Fruit fly (Drosophila melanogaster) whole organism, embryonic: ENCODE measurements around the gene Jhbp5.
A peak's percentile ranks its signal among the peaks of the same experiment; 100 is the strongest.

Experiments used
- ATbp ChIP-seq: fragments of 200-800 bp; sonication (Bioruptor generic); optimal IDR thresholded peaks from 2 replicates; lab custom pipeline; 2017; ENCODE audit warnings: missing biosample characterization, mild to moderate bottlenecking, missing genetic modification characterization, missing genetic modification reagents
- Awh ChIP-seq: fragments of 200-800 bp; sonication (Bioruptor generic); IDR thresholded peaks from 2 replicates; pipeline ENCODE4, ENCODE4 v1.3.6; 2022; ENCODE audit warnings: missing biosample characterization, missing genetic modification characterization
- B-H2 ChIP-seq: fragments of 200-800 bp; sonication (Bioruptor generic); optimal IDR thresholded peaks from 2 replicates; lab custom pipeline; 2018; ENCODE audit warnings: missing biosample characterization, mild to moderate bottlenecking, missing genetic modification characterization
- Bdp1 ChIP-seq: fragments of 200-800 bp; sonication (Bioruptor generic); optimal IDR thresholded peaks from 3 replicates; lab custom pipeline; 2016; ENCODE audit warnings: missing biosample characterization, missing genetic modification characterization
- CG10147 ChIP-seq: fragments of 200-800 bp; sonication (Bioruptor generic); optimal IDR thresholded peaks from 2 replicates; lab custom pipeline; 2019; ENCODE audit warnings: missing biosample characterization, mild to moderate bottlenecking, missing genetic modification characterization, moderate library complexity
- CG10267 ChIP-seq: fragments of 200-800 bp; sonication (Bioruptor generic); optimal IDR thresholded peaks from 2 replicates; lab custom pipeline; 2018; ENCODE audit warnings: missing biosample characterization, mild to moderate bottlenecking, missing genetic modification characterization, moderate library complexity
- CG10274 ChIP-seq: fragments of 200-800 bp; sonication (Bioruptor generic); optimal IDR thresholded peaks from 3 replicates; lab custom pipeline; 2017; ENCODE audit warnings: missing biosample characterization, mild to moderate bottlenecking, missing genetic modification characterization
- CG10321 ChIP-seq: fragments of 200-800 bp; sonication (Bioruptor generic); IDR thresholded peaks from 2 replicates; pipeline ENCODE4 v1.3.6; 2022; ENCODE audit warnings: missing biosample characterization, missing genetic modification characterization
- CG11085 ChIP-seq: fragments of 200-800 bp; sonication (Bioruptor generic); IDR thresholded peaks from 2 replicates; pipeline ENCODE4 v1.3.6; 2022; ENCODE audit warnings: missing biosample characterization, missing genetic modification characterization
- CG11398 ChIP-seq: fragments of 200-800 bp; sonication (Bioruptor generic); optimal IDR thresholded peaks from 2 replicates; lab custom pipeline; 2016; ENCODE audit warnings: missing biosample characterization, missing genetic modification characterization
- CG11504 ChIP-seq: fragments of 200-800 bp; sonication (Bioruptor generic); optimal IDR thresholded peaks from 3 replicates; lab custom pipeline; 2019; ENCODE audit warnings: missing biosample characterization, mild to moderate bottlenecking, missing genetic modification characterization, moderate library complexity
- CG13123 ChIP-seq: fragments of 200-800 bp; sonication (Bioruptor generic); optimal IDR thresholded peaks from 2 replicates; lab custom pipeline; 2016; ENCODE audit warnings: missing biosample characterization, missing genetic modification characterization
- CG13287 ChIP-seq: fragments of 200-800 bp; sonication (Bioruptor generic); IDR thresholded peaks from 2 replicates; pipeline ENCODE4 v1.3.6; 2022; ENCODE audit warnings: missing biosample characterization, missing genetic modification characterization; ENCODE audit not compliant: partially characterized antibody
- CG13624 ChIP-seq: fragments of 200-800 bp; sonication (Bioruptor generic); optimal IDR thresholded peaks from 2 replicates; lab custom pipeline; 2016; ENCODE audit warnings: missing biosample characterization, missing genetic modification characterization
- CG14710 ChIP-seq: fragments of 200-800 bp; sonication (Bioruptor generic); optimal IDR thresholded peaks from 3 replicates; lab custom pipeline; 2019; ENCODE audit warnings: missing biosample characterization, mild to moderate bottlenecking, missing genetic modification characterization, moderate library complexity
- CG17328 ChIP-seq: fragments of 200-800 bp; sonication (Bioruptor generic); IDR thresholded peaks from 2 replicates; pipeline ENCODE4 v1.3.6; 2022; ENCODE audit warnings: missing biosample characterization, missing genetic modification characterization
- CG17361 ChIP-seq: fragments of 200-800 bp; sonication (Bioruptor generic); IDR thresholded peaks from 3 replicates; pipeline ENCODE4 v1.3.6; 2022; ENCODE audit warnings: missing biosample characterization, missing genetic modification characterization
- CG17802 ChIP-seq: fragments of 200-800 bp; sonication (Bioruptor generic); optimal IDR thresholded peaks from 2 replicates; lab custom pipeline; 2018; ENCODE audit warnings: missing biosample characterization, mild to moderate bottlenecking, missing genetic modification characterization, moderate library complexity
- CG3163 ChIP-seq: fragments of 200-800 bp; sonication (Bioruptor generic); optimal IDR thresholded peaks from 3 replicates; lab custom pipeline; 2016; ENCODE audit warnings: missing biosample characterization, missing genetic modification characterization
- CG32767 ChIP-seq: fragments of 200-800 bp; sonication (Bioruptor generic); IDR thresholded peaks from 2 replicates; pipeline ENCODE4 v1.3.6; 2022; ENCODE audit warnings: missing biosample characterization, missing genetic modification characterization
- CG4820 ChIP-seq: fragments of 200-800 bp; sonication (Bioruptor generic); optimal IDR thresholded peaks from 3 replicates; lab custom pipeline; 2016; ENCODE audit warnings: missing biosample characterization, missing genetic modification characterization
- CG8359 ChIP-seq: fragments of 200-800 bp; sonication (Bioruptor generic); optimal IDR thresholded peaks from 2 replicates; lab custom pipeline; 2017; ENCODE audit warnings: missing biosample characterization, mild to moderate bottlenecking, missing genetic modification characterization, borderline replicate concordance
- CG9437 ChIP-seq: fragments of 200-800 bp; sonication (Bioruptor generic); optimal IDR thresholded peaks from 2 replicates; lab custom pipeline; 2018; ENCODE audit warnings: missing biosample characterization, mild to moderate bottlenecking, missing genetic modification characterization
- CG9817 ChIP-seq: fragments of 200-800 bp; sonication (Bioruptor generic); optimal IDR thresholded peaks from 2 replicates; lab custom pipeline; 2018; ENCODE audit warnings: missing biosample characterization, mild to moderate bottlenecking, missing genetic modification characterization, moderate library complexity
- CG9876 ChIP-seq: fragments of 200-800 bp; sonication (Bioruptor generic); optimal IDR thresholded peaks from 2 replicates; lab custom pipeline; 2016; ENCODE audit warnings: missing biosample characterization, missing genetic modification characterization
- Ets65A ChIP-seq: fragments of 200-800 bp; sonication (Bioruptor generic); peaks from one replicate; lab custom pipeline; 2016; ENCODE audit warnings: missing biosample characterization, missing genetic modification characterization
- Ets97D ChIP-seq: fragments of 200-800 bp; sonication (Bioruptor generic); optimal IDR thresholded peaks from 3 replicates; lab custom pipeline; 2016; ENCODE audit warnings: missing biosample characterization, missing genetic modification characterization
- Fer2 ChIP-seq: fragments of 200-800 bp; sonication (Bioruptor generic); optimal IDR thresholded peaks from 2 replicates; lab custom pipeline; 2018; ENCODE audit warnings: missing biosample characterization, mild to moderate bottlenecking, missing genetic modification characterization, moderate library complexity
- H2.0 ChIP-seq: fragments of 200-800 bp; sonication (Bioruptor generic); IDR thresholded peaks from 2 replicates; pipeline ENCODE4 v1.3.6; 2022; ENCODE audit warnings: missing biosample characterization, missing genetic modification characterization
- HLH54F ChIP-seq: fragments of 200-800 bp; sonication (Bioruptor generic); optimal IDR thresholded peaks from 3 replicates; lab custom pipeline; 2016; ENCODE audit warnings: missing biosample characterization, missing genetic modification characterization
- Kr ChIP-seq: fragments of 200-800 bp; sonication (Bioruptor generic); optimal IDR thresholded peaks from 2 replicates; lab custom pipeline; 2017; ENCODE audit warnings: missing biosample characterization, mild to moderate bottlenecking, missing genetic modification characterization
- Lpt ChIP-seq: fragments of >200 bp; optimal IDR thresholded peaks from 2 replicates; lab custom pipeline; 2018; ENCODE audit warnings: missing biosample characterization, missing genetic modification characterization
- NFAT ChIP-seq: fragments of 200-800 bp; sonication (Bioruptor generic); IDR thresholded peaks from 2 replicates; pipeline ENCODE4 v1.3.6; 2022; ENCODE audit warnings: missing biosample characterization, missing genetic modification characterization
- Neu2 ChIP-seq: fragments of 200-800 bp; sonication (Bioruptor generic); optimal IDR thresholded peaks from 3 replicates; lab custom pipeline; 2016; ENCODE audit warnings: missing biosample characterization, missing genetic modification characterization, borderline replicate concordance
- Rfx ChIP-seq: fragments of 200-800 bp; sonication (Bioruptor generic); IDR thresholded peaks from 2 replicates; pipeline ENCODE4 v1.3.6; 2022; ENCODE audit warnings: missing biosample characterization, missing genetic modification characterization
- Ssrp ChIP-seq: fragments of 200-800 bp; sonication (Bioruptor generic); optimal IDR thresholded peaks from 2 replicates; lab custom pipeline; 2018; ENCODE audit warnings: missing biosample characterization, mild to moderate bottlenecking, missing genetic modification characterization, moderate library complexity
- ase ChIP-seq: fragments of 200-800 bp; sonication (Bioruptor generic); IDR thresholded peaks from 3 replicates; pipeline ENCODE4 v1.3.6; 2022; ENCODE audit warnings: missing biosample characterization, missing genetic modification characterization
- chn ChIP-seq: fragments of 200-800 bp; sonication (Bioruptor generic); optimal IDR thresholded peaks from 2 replicates; lab custom pipeline; 2016; ENCODE audit warnings: missing biosample characterization, missing genetic modification characterization
- fd3F ChIP-seq: fragments of 200-800 bp; sonication (Bioruptor generic); optimal IDR thresholded peaks from 2 replicates; lab custom pipeline; 2018; ENCODE audit warnings: missing biosample characterization, mild to moderate bottlenecking, missing genetic modification characterization, moderate library complexity
- gcm ChIP-seq: fragments of 200-800 bp; sonication (Bioruptor generic); optimal IDR thresholded peaks from 2 replicates; lab custom pipeline; 2019; ENCODE audit warnings: missing biosample characterization, mild to moderate bottlenecking, missing genetic modification characterization, moderate library complexity
- grn ChIP-seq: fragments of 200-800 bp; sonication (Bioruptor generic); optimal IDR thresholded peaks from 3 replicates; lab custom pipeline; 2017; ENCODE audit warnings: missing biosample characterization, missing genetic modification characterization
- jing ChIP-seq: fragments of 200-800 bp; sonication (Bioruptor generic); optimal IDR thresholded peaks from 2 replicates; lab custom pipeline; 2018; ENCODE audit warnings: missing biosample characterization, mild to moderate bottlenecking, missing genetic modification characterization
- mam ChIP-seq: fragments of 200-800 bp; sonication (Bioruptor generic); optimal IDR thresholded peaks from 3 replicates; lab custom pipeline; 2016; ENCODE audit warnings: missing biosample characterization, missing genetic modification characterization
- oc ChIP-seq: fragments of 200-800 bp; sonication (Bioruptor generic); optimal IDR thresholded peaks from 2 replicates; lab custom pipeline; 2018; ENCODE audit warnings: missing biosample characterization, mild to moderate bottlenecking, missing genetic modification characterization, moderate library complexity
- pho ChIP-seq: fragments of 200-800 bp; sonication (Bioruptor generic); optimal IDR thresholded peaks from 2 replicates; lab custom pipeline; 2016; ENCODE audit warnings: missing biosample characterization, missing genetic modification characterization
- pita ChIP-seq: fragments of 200-800 bp; sonication (Bioruptor generic); optimal IDR thresholded peaks from 2 replicates; lab custom pipeline; 2017; ENCODE audit warnings: missing biosample characterization, mild to moderate bottlenecking, missing genetic modification characterization
- scrt ChIP-seq: fragments of 200-800 bp; sonication (Bioruptor generic); optimal IDR thresholded peaks from 2 replicates; lab custom pipeline; 2018; ENCODE audit warnings: missing biosample characterization, mild to moderate bottlenecking, missing genetic modification characterization, moderate library complexity
- sd ChIP-seq: fragments of 200-800 bp; sonication (Bioruptor generic); optimal IDR thresholded peaks from 3 replicates; lab custom pipeline; 2018; ENCODE audit warnings: missing biosample characterization, mild to moderate bottlenecking, missing genetic modification characterization, moderate library complexity
- tap ChIP-seq: fragments of 200-800 bp; optimal IDR thresholded peaks from 3 replicates; lab custom pipeline; 2019; ENCODE audit warnings: missing biosample characterization, mild to moderate bottlenecking, missing genetic modification characterization, moderate library complexity
- tin ChIP-seq: fragments of 200-800 bp; sonication (Bioruptor generic); optimal IDR thresholded peaks from 3 replicates; lab custom pipeline; 2016; ENCODE audit warnings: missing biosample characterization, missing genetic modification characterization
- usp ChIP-seq: fragments of >200 bp; optimal IDR thresholded peaks from 2 replicates; lab custom pipeline; 2017; ENCODE audit warnings: missing biosample characterization, missing genetic modification characterization

The Jhbp5 gene

DNA sequence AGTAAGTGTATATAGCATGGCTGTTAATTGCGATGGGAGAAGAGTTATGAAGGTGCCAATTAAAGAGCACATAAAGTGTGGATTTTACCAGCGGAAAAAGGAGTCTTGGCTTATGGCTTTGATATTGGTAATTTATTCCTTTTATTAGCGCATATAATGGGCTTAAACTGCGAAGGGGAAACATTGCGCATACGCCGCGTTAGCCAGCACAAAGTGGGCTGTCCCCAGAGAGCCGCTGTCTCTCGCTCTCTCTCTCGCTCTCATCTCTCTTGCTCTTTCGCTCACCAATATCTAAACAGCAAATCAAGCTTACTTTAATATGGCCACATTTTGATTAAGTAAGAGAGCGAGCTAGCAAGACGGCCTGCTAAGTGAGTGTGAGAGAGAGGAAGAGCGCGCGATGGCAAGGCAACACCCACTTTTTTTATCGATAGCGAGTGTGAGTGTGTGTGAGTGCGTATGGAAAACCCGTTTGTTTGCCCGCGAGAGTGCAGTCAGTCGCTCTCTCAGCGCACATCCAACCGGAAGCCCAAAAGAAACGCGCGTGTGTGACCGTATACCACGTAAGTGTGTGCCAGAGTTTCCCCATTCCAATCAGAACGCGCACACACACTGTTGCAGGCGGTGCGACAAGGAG lies 20.2 kb downstream of the Jhbp5 start, which contains the start of gene pnr (continued):
- TF ChIP-seq usp (GFP tag; lab: Kevin White, UChicago) (no peak), CG11398 (GFP tag; lab: Kevin White, UChicago) (no peak), Ets97D (GFP tag; lab: Kevin White, UChicago) (peak; percentile 92), CG13624 (GFP tag; lab: Kevin White, UChicago) (no peak), ase (GFP tag; lab: Robert Waterston, UW) (0 out of 3 replicates have a peak, but pooled peaks have one; percentile 10), Ssrp (tag; lab: Kevin White, UChicago) (no peak), H2.0 (no peak), CG9437 (GFP tag; lab: Kevin White, UChicago) (no peak), Rfx (0 out of 2 replicates have a peak, but pooled peaks have one; percentile 24), CG3163 (GFP tag; lab: Kevin White, UChicago) (peak; percentile 39), CG17328 (GFP tag; lab: Robert Waterston, UW) (no peak), CG13287 (GFP tag; lab: Robert Waterston, UW) (no peak; the same call in 1 of the 2 replicates), CG10147 (GFP tag; lab: Kevin White, UChicago) (no peak), Awh (GFP tag; lab: Robert Waterston, UW) (no peak), scrt (GFP tag; lab: Kevin White, UChicago) (no peak), jing (no peak), CG32767 (GFP tag; lab: Robert Waterston, UW) (peak; percentile 56; the same call in 1 of the 2 replicates), pita (GFP tag; lab: Kevin White, UChicago) (no peak), pho (no peak), CG13123 (no peak), CG8359 (GFP tag; lab: Kevin White, UChicago) (peak; percentile 23), Kr (peak; percentile 48), gcm (peak; percentile 53), CG9817 (tag; lab: Kevin White, UChicago) (no peak), mam (GFP tag; lab: Kevin White, UChicago) (no peak), tap (tag; lab: Kevin White, UChicago) (no peak), Lpt (GFP tag; lab: Kevin White, UChicago) (no peak), Ets65A (GFP tag; lab: Kevin White, UChicago) (peak; percentile 40), grn (GFP tag; lab: Kevin White, UChicago) (peak; percentile 98), HLH54F (GFP tag; lab: Kevin White, UChicago) (no peak), CG11504 (tag; lab: Kevin White, UChicago) (no peak), Bdp1 (GFP tag; lab: Kevin White, UChicago) (no peak), CG10321 (peak; percentile 94), CG9876 (GFP tag; lab: Kevin White, UChicago) (peak; percentile 3), NFAT (no peak), CG17361 (GFP tag; lab: Robert Waterston, UW) (no peak), Neu2 (GFP tag; lab: Kevin White, UChicago) (no peak), chn (GFP tag; lab: Kevin White, UChicago) (peak; percentile 33), CG14710 (tag; lab: Kevin White, UChicago) (no peak), CG17802 (tag; lab: Kevin White, UChicago) (no peak), CG10267 (tag; lab: Kevin White, UChicago) (peak; percentile 21), B-H2 (GFP tag; lab: Kevin White, UChicago) (no peak), CG11085 (GFP tag; lab: Robert Waterston, UW) (no peak), oc (peak; percentile 87), ATbp (GFP tag; lab: Kevin White, UChicago) (no peak), fd3F (no peak), CG10274 (GFP tag; lab: Kevin White, UChicago) (no peak), tin (GFP tag; lab: Kevin White, UChicago) (no peak), sd (tag; lab: Kevin White, UChicago) (peak; percentile 41), CG4820 (GFP tag; lab: Kevin White, UChicago) (no peak), Fer2 (tag; lab: Kevin White, UChicago) (no peak)
